Worm (Caenorhabditis elegans) whole organism, late embryonic: ENCODE data around the gene nadk-1.

Source experiments
- C08G9.2 ChIP-seq: sonication (generic microtip); optimal IDR thresholded peaks from 2 replicates; lab custom pipeline; 2016; ENCODE audit warnings: mild to moderate bottlenecking, missing genetic modification characterization, moderate library complexity, missing compliant biosample characterization
- ceh-30 ChIP-seq: fragments of 150-350 bp; optimal IDR thresholded peaks from 2 replicates; lab custom pipeline; 2014; ENCODE audit warnings: missing biosample characterization, missing genetic modification characterization
- ceh-31 ChIP-seq: sonication (generic microtip); optimal IDR thresholded peaks from 2 replicates; lab custom pipeline; 2016; ENCODE audit warnings: missing genetic modification characterization, missing compliant biosample characterization
- ceh-6 ChIP-seq: fragments of 200-800 bp; sonication (Bioruptor generic); optimal IDR thresholded peaks from 2 replicates; lab custom pipeline; 2018; ENCODE audit warnings: mild to moderate bottlenecking, missing genetic modification characterization, missing compliant biosample characterization
- elt-2 ChIP-seq: sonication (generic microtip); optimal IDR thresholded peaks from 2 replicates; lab custom pipeline; 2016; ENCODE audit warnings: missing genetic modification reagents, missing genetic modification characterization, missing compliant biosample characterization
- elt-4 ChIP-seq: sonication (generic microtip); optimal IDR thresholded peaks from 2 replicates; lab custom pipeline; 2016; ENCODE audit warnings: missing genetic modification characterization, missing compliant biosample characterization
- hlh-30 ChIP-seq: sonication (generic microtip); optimal IDR thresholded peaks from 2 replicates; lab custom pipeline; 2017; ENCODE audit warnings: antibody characterized with exemption, missing genetic modification characterization, missing compliant biosample characterization; ENCODE audit not compliant: insufficient read depth
- hlh-8 ChIP-seq: sonication (generic microtip); optimal IDR thresholded peaks from 2 replicates; lab custom pipeline; 2016; ENCODE audit warnings: missing genotype, missing genetic modification characterization, missing compliant biosample characterization
- nfya-1 ChIP-seq: sonication (generic microtip); optimal IDR thresholded peaks from 2 replicates; lab custom pipeline; 2017; ENCODE audit warnings: missing genetic modification characterization, mild to moderate bottlenecking, missing compliant biosample characterization, antibody characterized with exemption, moderate library complexity
- syd-9 ChIP-seq: sonication (generic microtip); optimal IDR thresholded peaks from 2 replicates; lab custom pipeline; 2016; ENCODE audit warnings: mild to moderate bottlenecking, missing genetic modification characterization, moderate library complexity, missing compliant biosample characterization
- unc-42 ChIP-seq: sonication (generic microtip); optimal IDR thresholded peaks from 2 replicates; lab custom pipeline; 2016; ENCODE audit warnings: missing genotype, missing genetic modification characterization, missing compliant biosample characterization
- unc-55 ChIP-seq: sonication (generic microtip); optimal IDR thresholded peaks from 2 replicates; lab custom pipeline; 2017; ENCODE audit warnings: missing biosample characterization, missing genetic modification reagents, missing genetic modification characterization

Gene nadk-1

ce11 chrIV:1497448-1497847, 40.6 kb downstream of the nadk-1 start, which contains the start of gene hxk-3:
Gene hxk-3, plus strand, starts transcription at chrIV:1497626.
- TF ChIP-seq unc-55 (GFP tag; lab: Kevin White, UChicago) (peak; percentile 25), syd-9 (tag; lab: Kevin White, UChicago) (no peak), hlh-8 (tag; lab: Kevin White, UChicago) (peak; percentile 6), ceh-6 (no peak), ceh-31 (tag; lab: Kevin White, UChicago) (peak; percentile 7), ceh-30 (tag; lab: Kevin White, UChicago) (no peak), nfya-1 (tag; lab: Kevin White, UChicago) (peak; percentile 33), unc-42 (tag; lab: Kevin White, UChicago) (peak; percentile 52), elt-2 (tag; lab: Kevin White, UChicago) (peak; percentile 22), elt-4 (no peak), C08G9.2 (tag; lab: Kevin White, UChicago) (no peak), hlh-30 (tag; lab: Kevin White, UChicago) (peak; percentile 67)
